Worm (Caenorhabditis elegans): ENCODE results near the gene F17C11.6.

DNA sequence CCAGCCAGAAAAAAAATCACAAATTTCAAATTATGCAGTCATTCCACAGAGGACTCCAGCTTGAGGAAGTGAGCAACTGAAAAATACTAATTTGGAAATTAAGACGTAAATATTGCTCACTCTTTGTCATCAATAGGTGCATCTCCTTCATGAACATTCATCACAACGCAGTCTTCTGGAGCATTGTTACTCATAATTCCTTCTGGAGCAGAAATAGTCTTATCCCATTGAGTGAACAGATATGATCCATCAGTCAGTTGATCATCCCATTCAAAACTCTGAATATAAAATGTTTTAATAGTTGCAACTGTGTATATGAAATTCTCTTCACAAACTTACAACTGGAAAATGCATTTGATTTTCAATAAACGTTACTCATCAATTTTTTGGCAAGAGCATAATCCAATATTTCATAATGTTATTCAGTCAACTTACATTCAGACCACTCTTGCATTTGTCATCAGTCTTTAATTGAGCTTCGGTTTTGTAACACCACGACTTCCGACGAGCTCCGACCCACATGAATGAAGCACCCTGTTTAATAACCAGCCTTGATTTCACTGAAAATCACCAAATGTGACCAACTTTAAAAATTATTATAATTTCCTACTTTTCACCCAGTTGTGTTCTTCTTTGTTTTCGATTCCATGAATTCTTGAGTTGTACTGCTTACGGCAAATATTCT is 1.3 kb upstream of the F17C11.6 start:
- no peak for TF ChIP-seq aly-1 (tag; optimal IDR thresholded peaks at IDR 0.05)
- no peak for TF ChIP-seq tbx-11 (GFP tag; IDR thresholded peaks at IDR 0.05)
- TF ChIP-seq tra-4 (tag; optimal IDR thresholded peaks at IDR 0.05) = no peak
- no peak for TF ChIP-seq hmg-4 (GFP tag; optimal IDR thresholded peaks at IDR 0.05)
- TF ChIP-seq ama-1 (optimal IDR thresholded peaks at IDR 0.05) = no peak
- TF ChIP-seq ceh-36 (tag; optimal IDR thresholded peaks at IDR 0.05) = no peak
- no peak for TF ChIP-seq scrt-1 (GFP tag; IDR thresholded peaks at IDR 0.05)
- no peak for TF ChIP-seq tbx-37 (GFP tag; conservative IDR thresholded peaks at IDR 0.05)
- TF ChIP-seq B0310.2 (tag; optimal IDR thresholded peaks at IDR 0.05) = no peak
- no peak for TF ChIP-seq hmbx-1 (tag; optimal IDR thresholded peaks at IDR 0.05)
- no peak for TF ChIP-seq ets-7 (tag; optimal IDR thresholded peaks at IDR 0.05)
- no peak for TF ChIP-seq sea-1 (GFP tag; conservative IDR thresholded peaks at IDR 0.05)

Measured in whole organism, early embryonic.